Worm (Caenorhabditis elegans) whole organism, L1 larva: ENCODE results near the gene F28H7.8.

Source experiments
- ceh-8 ChIP-seq: fragments of 200-800 bp; sonication (Bioruptor generic); optimal IDR thresholded peaks from 2 replicates; lab custom pipeline; 2018; ENCODE audit warnings: mild to moderate bottlenecking, missing genetic modification characterization, moderate library complexity, missing compliant biosample characterization
- ceh-82 ChIP-seq, 3 experiments: fragments of 150-350 bp in 1 of 3; sonication (generic microtip) in 2 of 3; optimal IDR thresholded peaks; 2 replicates each; lab custom pipeline; 2014 to 2017; ENCODE audit warnings: missing biosample characterization in 3 of 3, missing genetic modification characterization in 3 of 3
- ces-1 ChIP-seq: fragments of 150-350 bp; optimal IDR thresholded peaks from 2 replicates; lab custom pipeline; 2014; ENCODE audit warnings: missing biosample characterization, missing genetic modification reagents, missing genetic modification characterization
- egl-27 ChIP-seq, 2 experiments: fragments of 150-350 bp in 1 of 2; sonication (generic microtip); optimal IDR thresholded peaks; 3 replicates each; lab custom pipeline; 2017 to 2018; ENCODE audit warnings: missing biosample characterization in 2 of 2, missing genetic modification characterization in 2 of 2, missing genetic modification reagents in 2 of 2
- fos-1 ChIP-seq: fragments of 150-350 bp; optimal IDR thresholded peaks from 2 replicates; lab custom pipeline; 2014; ENCODE audit warnings: missing biosample characterization, missing genetic modification characterization
- lin-35 ChIP-seq, 2 experiments: fragments of 150-350 bp; optimal IDR thresholded peaks; 2 replicates each; lab custom pipeline; 2014; ENCODE audit warnings: missing biosample characterization in 2 of 2, missing genetic modification characterization in 2 of 2, missing genetic modification reagents in 2 of 2
- lir-3 ChIP-seq: sonication (generic microtip); optimal IDR thresholded peaks from 2 replicates; lab custom pipeline; 2016; ENCODE audit warnings: mild to moderate bottlenecking, missing genetic modification characterization, moderate library complexity, missing compliant biosample characterization; ENCODE audit not compliant: poor library complexity
- nhr-12 ChIP-seq: sonication (generic microtip); optimal IDR thresholded peaks from 2 replicates; lab custom pipeline; 2017; ENCODE audit warnings: missing biosample characterization, missing genetic modification characterization
- nhr-71 ChIP-seq: sonication (generic microtip); optimal IDR thresholded peaks from 2 replicates; lab custom pipeline; 2016; ENCODE audit warnings: mild to moderate bottlenecking, missing genetic modification characterization, moderate library complexity, missing compliant biosample characterization
- skn-1 ChIP-seq: fragments of 150-350 bp; optimal IDR thresholded peaks from 2 replicates; lab custom pipeline; 2014; ENCODE audit warnings: missing biosample characterization, missing genetic modification characterization
- snpc-4 ChIP-seq: fragments of 150-350 bp; optimal IDR thresholded peaks from 2 replicates; lab custom pipeline; 2014; ENCODE audit warnings: missing biosample characterization, missing genetic modification characterization
- sox-4 ChIP-seq: sonication (generic microtip); optimal IDR thresholded peaks from 2 replicates; lab custom pipeline; 2016; ENCODE audit warnings: missing genetic modification characterization, missing compliant biosample characterization
- unc-130 ChIP-seq: fragments of 150-350 bp; optimal IDR thresholded peaks from 2 replicates; lab custom pipeline; 2017; ENCODE audit warnings: missing biosample characterization, missing genetic modification characterization, inconsistent platforms
- unc-62 ChIP-seq: fragments of 150-350 bp; optimal IDR thresholded peaks from 2 replicates; lab custom pipeline; 2014; ENCODE audit warnings: missing biosample characterization, missing genetic modification reagents, missing genetic modification characterization

DNA sequence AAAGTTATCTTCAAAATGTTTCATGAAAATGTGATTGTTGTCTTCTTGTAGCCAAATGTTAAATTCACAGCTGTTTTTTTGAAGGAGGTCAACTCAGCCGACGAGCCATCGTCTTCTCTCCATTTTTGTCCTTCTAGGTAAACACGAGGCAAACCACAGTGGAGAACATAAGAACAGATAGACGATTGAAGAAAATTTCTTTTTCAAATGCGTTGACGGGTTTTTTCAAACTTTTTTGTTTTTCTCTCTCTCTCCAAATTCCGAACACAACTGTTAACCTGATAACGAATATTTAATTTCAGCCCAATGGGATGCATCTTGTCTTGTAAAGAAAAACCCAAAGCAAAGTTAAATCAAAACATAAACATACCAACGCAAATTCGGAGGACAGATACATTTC is 36.7 kb downstream of the F28H7.8 start, which contains the start of gene D1054.19:
- TF ChIP-seq ceh-8 (GFP tag; lab: Kevin White, UChicago) = no peak
- no peak for TF ChIP-seq nhr-12 (tag; lab: Kevin White, UChicago)
- TF ChIP-seq ces-1 (GFP tag; lab: Kevin White, UChicago) = no peak
- TF ChIP-seq fos-1 (tag; lab: Kevin White, UChicago) = no peak
- no peak for TF ChIP-seq unc-62 (GFP tag; lab: Kevin White, UChicago)
- TF ChIP-seq lir-3 = no peak
- no peak for TF ChIP-seq lin-35 (GFP tag; optimal IDR thresholded peaks at IDR 0.05; lab: Kevin White, UChicago)
- no peak for TF ChIP-seq ceh-82 (tag; optimal IDR thresholded peaks at IDR 0.05; lab: Kevin White, UChicago)
- TF ChIP-seq skn-1 = no peak
- TF ChIP-seq unc-130 = no peak
- no peak for TF ChIP-seq nhr-71
- TF ChIP-seq egl-27 (tag; optimal IDR thresholded peaks at IDR 0.05; lab: Kevin White, UChicago) = no peak
- TF ChIP-seq snpc-4 (tag; lab: Kevin White, UChicago) = no peak
- TF ChIP-seq sox-4 (tag; lab: Kevin White, UChicago) = no peak
